Worm (Caenorhabditis elegans): Measurements from ENCODE around the gene C02B4.3.

DNA sequence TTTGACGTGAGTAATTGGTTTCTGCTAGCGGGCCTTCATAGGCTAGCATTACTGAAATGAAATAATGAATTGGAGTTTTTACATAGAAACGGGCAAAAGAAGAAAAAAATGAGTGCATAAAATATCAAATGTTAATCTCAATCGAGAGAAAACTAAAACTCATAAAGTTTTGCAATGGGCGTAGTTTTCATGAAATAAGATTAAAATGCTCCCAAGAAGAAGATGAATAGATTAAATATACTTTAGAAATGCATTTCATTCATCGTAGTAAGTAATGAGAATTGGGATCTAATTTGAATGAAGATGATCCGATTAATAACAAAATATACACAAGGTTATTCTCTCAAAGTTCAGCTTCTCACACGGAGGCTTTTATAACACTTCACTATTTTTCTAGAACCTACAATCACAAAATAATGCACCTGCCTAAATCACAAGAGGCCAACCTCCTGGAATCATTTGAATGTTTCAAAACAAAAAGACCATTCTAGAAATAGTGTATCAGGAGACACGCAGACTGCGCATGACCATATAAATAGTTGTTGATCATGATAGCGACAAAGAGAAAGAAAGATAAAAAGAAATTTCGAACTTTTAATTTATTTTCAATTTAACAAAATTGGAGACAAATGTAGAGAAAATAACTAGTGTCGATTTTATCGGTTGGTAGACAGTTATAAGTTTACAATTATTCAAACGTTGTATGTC lies 8.3 kb upstream of the C02B4.3 start, which contains the start of gene nhr-17:
- TF ChIP-seq skn-1 (tag; optimal IDR thresholded peaks at IDR 0.05) (peak; percentile 58), elt-3 (tag; optimal IDR thresholded peaks at IDR 0.05) (peak in 2 of 6 experiments; percentile 57 to 80), rnt-1 (tag; optimal IDR thresholded peaks at IDR 0.05) (no peak), snpc-4 (tag; optimal IDR thresholded peaks at IDR 0.05) (no peak), mdl-1 (tag; optimal IDR thresholded peaks at IDR 0.05) (peak in 1 of 2 experiments; percentile 10)
